Fruit fly (Drosophila melanogaster): ENCODE data around the gene Tango5.

Tango5 gene

DNA sequence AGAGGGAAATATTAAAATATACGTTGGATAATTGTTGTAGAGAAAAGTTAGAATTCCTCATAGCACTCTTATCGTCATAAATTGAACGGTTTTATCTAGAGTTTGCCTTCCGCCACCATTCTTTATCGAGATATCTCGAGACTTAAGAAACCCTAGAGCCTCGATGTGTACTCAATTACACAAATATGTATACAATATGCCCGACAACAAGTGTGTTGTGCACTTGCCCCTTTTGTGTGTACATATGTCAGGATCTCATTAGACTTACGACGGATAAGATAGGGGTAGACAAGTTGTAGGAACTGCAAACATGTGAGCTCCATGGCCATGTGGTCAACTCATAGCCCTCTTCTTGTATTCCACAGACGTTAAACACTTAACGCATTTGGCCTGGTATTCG is 9.3 kb upstream of the Tango5 start (continued):
- TF ChIP-seq fkh (GFP tag; optimal IDR thresholded peaks at IDR 0.05) (peak; percentile 57), CG8632 (GFP tag; optimal IDR thresholded peaks at IDR 0.05) (no peak), Hr39 (GFP tag; optimal IDR thresholded peaks at IDR 0.05) (no peak), CG10631 (GFP tag; optimal IDR thresholded peaks at IDR 0.05) (peak; percentile 34), pdm3 (GFP tag; optimal IDR thresholded peaks at IDR 0.05) (no peak), CG6854 (GFP tag; optimal IDR thresholded peaks at IDR 0.05) (no peak), CG10669 (GFP tag; optimal IDR thresholded peaks at IDR 0.05) (peak; percentile 39), CG3919 (GFP tag; optimal IDR thresholded peaks at IDR 0.05) (peak; percentile 8), CG8319 (GFP tag; optimal IDR thresholded peaks at IDR 0.05) (no peak), CG11762 (GFP tag; optimal IDR thresholded peaks at IDR 0.05; ENCODE audit: insufficient read depth) (no peak), fd85E (GFP tag; optimal IDR thresholded peaks at IDR 0.05) (no peak), eg (GFP tag; IDR thresholded peaks at IDR 0.05) (no peak), topi (GFP tag; optimal IDR thresholded peaks at IDR 0.05) (no peak), CG11902 (GFP tag; optimal IDR thresholded peaks at IDR 0.05) (no peak), CG6276 (GFP tag; optimal IDR thresholded peaks at IDR 0.05) (peak; percentile 3), Eip78C (GFP tag) (peak; percentile 67), Gug (GFP tag; IDR thresholded peaks at IDR 0.05) (no peak), CG16779 (tag; optimal IDR thresholded peaks at IDR 0.05) (no peak), salr (GFP tag; optimal IDR thresholded peaks at IDR 0.05) (peak in 1 of 2 experiments; percentile 0), Lpt (GFP tag; optimal IDR thresholded peaks at IDR 0.05) (no peak)

dm6 chrX:10772634-10773033 is 8.4 kb upstream of the Tango5 start:
- TF ChIP-seq Eip78C (GFP tag), result peak; percentile 60
- TF ChIP-seq eg (GFP tag; IDR thresholded peaks at IDR 0.05), result no peak

- TF ChIP-seq CG8632 (GFP tag; optimal IDR thresholded peaks at IDR 0.05), result peak; percentile 72
- peak; percentile 55 for TF ChIP-seq CG16779 (tag; optimal IDR thresholded peaks at IDR 0.05)
- TF ChIP-seq Sox15 (GFP tag; optimal IDR thresholded peaks at IDR 0.05), result peak; percentile 55
- peak; percentile 87 for TF ChIP-seq Lpt (GFP tag; optimal IDR thresholded peaks at IDR 0.05)
- TF ChIP-seq Hr38 (GFP tag; optimal IDR thresholded peaks at IDR 0.05), result no peak
- peak; percentile 77 for TF ChIP-seq CG4318 (GFP tag; optimal IDR thresholded peaks at IDR 0.05)
- peak; percentile 77 for TF ChIP-seq CG34406 (GFP tag; optimal IDR thresholded peaks at IDR 0.05)
- peak; percentile 77 for TF ChIP-seq svp (GFP tag)
- peak; percentile 76 for TF ChIP-seq spab (GFP tag; optimal IDR thresholded peaks at IDR 0.05)
- peak; percentile 68 for TF ChIP-seq CG6792 (GFP tag; optimal IDR thresholded peaks at IDR 0.05)
- peak; percentile 79 for TF ChIP-seq CG10669 (GFP tag; optimal IDR thresholded peaks at IDR 0.05)
- peak; percentile 85 for TF ChIP-seq CG10631 (GFP tag; optimal IDR thresholded peaks at IDR 0.05)
- peak; percentile 26 for TF ChIP-seq CG11902 (GFP tag; optimal IDR thresholded peaks at IDR 0.05)
- TF ChIP-seq CG7368 (GFP tag; optimal IDR thresholded peaks at IDR 0.05), result peak; percentile 55
- TF ChIP-seq fd85E (GFP tag; optimal IDR thresholded peaks at IDR 0.05), result peak; percentile 42
- peak; percentile 76 for TF ChIP-seq Sox14 (GFP tag; optimal IDR thresholded peaks at IDR 0.05)
- TF ChIP-seq CG6854 (GFP tag; optimal IDR thresholded peaks at IDR 0.05), result peak; percentile 57
- peak; percentile 87 for TF ChIP-seq CG6276 (GFP tag; optimal IDR thresholded peaks at IDR 0.05)
- peak; percentile 85 for TF ChIP-seq CG3032 (tag; optimal IDR thresholded peaks at IDR 0.05)
- peak; percentile 44 for TF ChIP-seq CG31627 (GFP tag; optimal IDR thresholded peaks at IDR 0.05)
- peak; percentile 85 for TF ChIP-seq CG6163 (GFP tag; IDR thresholded peaks at IDR 0.05)
- peak; percentile 68 to 87 for TF ChIP-seq salr (GFP tag; optimal IDR thresholded peaks at IDR 0.05)
- peak; percentile 75 for TF ChIP-seq dac (GFP tag; optimal IDR thresholded peaks at IDR 0.05)
- TF ChIP-seq OdsH (GFP tag; optimal IDR thresholded peaks at IDR 0.05), result peak; percentile 84
- TF ChIP-seq dsx (GFP tag; optimal IDR thresholded peaks at IDR 0.05; ENCODE audit: poor library complexity, severe bottlenecking), result peak; percentile 92
- TF ChIP-seq eg (GFP tag; IDR thresholded peaks at IDR 0.05), result peak; percentile 79
- TF ChIP-seq lz (GFP tag; optimal IDR thresholded peaks at IDR 0.05), result peak; percentile 67
- TF ChIP-seq acj6 (GFP tag; optimal IDR thresholded peaks at IDR 0.05), result peak; percentile 80
- TF ChIP-seq Eip93F (GFP tag; optimal IDR thresholded peaks at IDR 0.05), result peak; percentile 42
- peak; percentile 90 for TF ChIP-seq CG32006 (GFP tag; optimal IDR thresholded peaks at IDR 0.05)
- TF ChIP-seq Hr4 (GFP tag; optimal IDR thresholded peaks at IDR 0.05), result peak; percentile 68
- peak; percentile 89 for TF ChIP-seq Ets96B (tag; optimal IDR thresholded peaks at IDR 0.05)
- TF ChIP-seq Ets21C (GFP tag; optimal IDR thresholded peaks at IDR 0.05), result peak; percentile 20
- TF ChIP-seq Eip78C (GFP tag), result peak; percentile 92
- peak; percentile 72 for TF ChIP-seq CG9139 (GFP tag; optimal IDR thresholded peaks at IDR 0.05)
- peak; percentile 82 for TF ChIP-seq CG3919 (GFP tag; optimal IDR thresholded peaks at IDR 0.05)
- TF ChIP-seq Smox (GFP tag; optimal IDR thresholded peaks at IDR 0.05), result peak; percentile 70
- peak; percentile 82 for TF ChIP-seq net (GFP tag; optimal IDR thresholded peaks at IDR 0.05)
Measured at dm6 chrX:10771856-10772592, 7.8 kb upstream of the Tango5 start, which contains the start of gene CG15211. Gene CG15211, plus strand, starts transcription at chrX:10772541.
